Worm (Caenorhabditis elegans) whole organism, dauer: ENCODE results near the gene pfd-2.

Experiments used
- unc-62 ChIP-seq: sonication (generic microtip); optimal IDR thresholded peaks from 2 replicates; lab custom pipeline; 2017; ENCODE audit warnings: missing biosample characterization, missing genetic modification reagents, missing genetic modification characterization

Gene pfd-2

ce11 chrII:4312115-4312514 lies 14.4 kb upstream of the pfd-2 start, which contains the start of gene plep-1:
plep-1 (minus strand) TSS chrII:4312215.
- no peak for TF ChIP-seq unc-62 (GFP tag; lab: Kevin White, UChicago)

ce11 chrII:4316011-4316410 lies 10.5 kb upstream of the pfd-2 start, which contains the start of gene srw-40:
srw-40 (minus strand) TSS chrII:4316111.
- TF ChIP-seq unc-62 (GFP tag; lab: Kevin White, UChicago): no peak

ce11 chrII:4319537-4320019 lies 6.9 kb upstream of the pfd-2 start, which contains the start of gene Y52E8A.6:
Y52E8A.6 (minus strand) TSS chrII:4319969.
- no peak for TF ChIP-seq unc-62 (GFP tag; lab: Kevin White, UChicago)

- TF ChIP-seq unc-62 (GFP tag; lab: Kevin White, UChicago): no peak
These were observed 6.1 kb upstream of the pfd-2 start, which contains the start of gene Y52E8A.2 for ce11 chrII:4320455-4320854. Y52E8A.2 (plus strand) TSS chrII:4320836.

ce11 chrII:4321766-4322165 lies 4.8 kb upstream of the pfd-2 start, which contains the start of gene Y52E8A.1:
Y52E8A.1 (plus strand) TSS chrII:4322066.
- TF ChIP-seq unc-62 (GFP tag; lab: Kevin White, UChicago): no peak

- no peak for TF ChIP-seq unc-62 (GFP tag; lab: Kevin White, UChicago)
These were observed 3.6 kb upstream of the pfd-2 start, which contains the start of gene H20J04.6 for ce11 chrII:4322871-4323270. H20J04.6 (plus strand) TSS chrII:4323256.

ce11 chrII:4324061-4324460 lies 2.5 kb upstream of the pfd-2 start, which contains the start of gene mog-2:
mog-2 (plus strand) TSS chrII:4324361.
- TF ChIP-seq unc-62 (GFP tag; lab: Kevin White, UChicago): no peak

ce11 chrII:4328716-4329115 lies 2.2 kb downstream of the pfd-2 start, which contains the start of gene H20J04.4:
H20J04.4 (plus strand) TSS chrII:4329016.
- TF ChIP-seq unc-62 (GFP tag; lab: Kevin White, UChicago): no peak

ce11 chrII:4334448-4334847 lies 7.9 kb downstream of the pfd-2 start, which contains the start of gene madf-3:
madf-3 (plus strand) TSS chrII:4334748.
- no peak for TF ChIP-seq unc-62 (GFP tag; lab: Kevin White, UChicago)

ce11 chrII:4337731-4338130 lies 11.2 kb downstream of the pfd-2 start:
- TF ChIP-seq unc-62 (GFP tag; lab: Kevin White, UChicago): no peak

- TF ChIP-seq unc-62 (GFP tag; lab: Kevin White, UChicago): no peak
These were observed 13.4 kb downstream of the pfd-2 start, which contains the start of gene athp-2 for ce11 chrII:4339882-4340281. athp-2 (plus strand) TSS chrII:4340182.

- no peak for TF ChIP-seq unc-62 (GFP tag; lab: Kevin White, UChicago)
These were observed 15.0 kb downstream of the pfd-2 start for ce11 chrII:4341484-4341883.

ce11 chrII:4344317-4344716 lies 17.8 kb downstream of the pfd-2 start:
- no peak for TF ChIP-seq unc-62 (GFP tag; lab: Kevin White, UChicago)

ce11 chrII:4350888-4351287 lies 24.4 kb downstream of the pfd-2 start, which contains the start of gene H20J04.9:
H20J04.9 (plus strand) TSS chrII:4351188.
- no peak for TF ChIP-seq unc-62 (GFP tag; lab: Kevin White, UChicago)

- no peak for TF ChIP-seq unc-62 (GFP tag; lab: Kevin White, UChicago)
These were observed 28.7 kb downstream of the pfd-2 start, which contains the start of the genes H20J04.7 and H20J04.1 for ce11 chrII:4355217-4355616. H20J04.7 (minus strand) TSS chrII:4355317. H20J04.1 (plus strand) TSS chrII:4355613.

- TF ChIP-seq unc-62 (GFP tag; lab: Kevin White, UChicago): no peak
These were observed 32.2 kb downstream of the pfd-2 start, which contains the start of gene lat-2 for ce11 chrII:4358765-4359164. lat-2 (plus strand) TSS chrII:4359065.

- no peak for TF ChIP-seq unc-62 (GFP tag; lab: Kevin White, UChicago)
These were observed 32.7 kb downstream of the pfd-2 start for ce11 chrII:4359219-4359618.
